Worm (Caenorhabditis elegans) whole organism, L4 larva: ENCODE results near the gene ergi-2.

Experiments
- aly-2 ChIP-seq: sonication (generic microtip); optimal IDR thresholded peaks from 2 replicates; lab custom pipeline; 2018; ENCODE audit warnings: missing biosample characterization, missing genetic modification characterization
- ama-1 ChIP-seq: fragments of 150-350 bp; optimal IDR thresholded peaks from 2 replicates; lab custom pipeline; 2014; ENCODE audit warnings: inconsistent platforms, mixed read lengths
- ceh-82 ChIP-seq: sonication (generic microtip); optimal IDR thresholded peaks from 2 replicates; lab custom pipeline; 2017; ENCODE audit warnings: missing biosample characterization, missing genetic modification characterization
- egl-27 ChIP-seq: sonication (generic microtip); optimal IDR thresholded peaks from 3 replicates; lab custom pipeline; 2017; ENCODE audit warnings: missing biosample characterization, missing genetic modification reagents, missing genetic modification characterization
- skn-1 ChIP-seq: fragments of 150-350 bp; optimal IDR thresholded peaks from 2 replicates; lab custom pipeline; 2014; ENCODE audit warnings: missing biosample characterization, missing genetic modification characterization
- unc-39 ChIP-seq: sonication (generic microtip); optimal IDR thresholded peaks from 2 replicates; lab custom pipeline; 2017; ENCODE audit warnings: missing biosample characterization, missing genetic modification characterization

DNA sequence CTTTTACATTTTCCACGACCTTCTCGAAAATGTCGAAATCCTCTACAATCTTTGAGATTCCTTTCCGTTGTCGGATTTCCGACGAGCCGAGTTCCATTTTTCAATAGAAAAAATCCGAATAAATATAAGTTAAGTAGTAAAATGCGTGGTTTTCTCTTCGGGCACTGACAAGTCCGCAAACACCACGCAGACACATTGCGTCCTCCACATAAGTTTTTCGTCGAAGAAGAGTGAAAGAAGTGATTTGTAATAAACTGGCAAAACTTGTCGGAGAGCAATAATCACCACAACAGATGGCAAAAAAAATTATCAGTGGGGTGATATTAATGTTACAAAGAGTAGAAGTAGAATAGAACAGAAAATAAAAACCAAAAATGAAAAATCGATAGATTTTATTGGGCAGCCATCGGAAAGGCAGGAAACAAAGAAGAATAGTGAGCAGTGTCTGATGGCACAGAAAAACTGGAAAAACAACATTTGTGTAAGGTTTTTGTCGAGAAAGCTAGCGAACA, at the start of gene ergi-2:
- TF ChIP-seq ama-1 (lab: Kevin White, UChicago), result no peak
- no peak for TF ChIP-seq ceh-82 (tag; lab: Kevin White, UChicago)
- no peak for TF ChIP-seq unc-39 (tag; lab: Kevin White, UChicago)
- TF ChIP-seq skn-1, result no peak
- TF ChIP-seq egl-27 (tag; lab: Kevin White, UChicago), result no peak
- no peak for TF ChIP-seq aly-2 (tag; lab: Kevin White, UChicago)
